Worm (Caenorhabditis elegans): Measurements from ENCODE around the gene afmd-1.

- TF ChIP-seq klf-2 (GFP tag; conservative IDR thresholded peaks at IDR 0.05) (no peak), cog-1 (tag; optimal IDR thresholded peaks at IDR 0.05) (no peak), ref-1 (GFP tag; conservative IDR thresholded peaks at IDR 0.05) (no peak)
Measured at ce11 chrIV:7274969-7275548, 31.0 kb downstream of the afmd-1 start.
